Fruit fly (Drosophila melanogaster) whole organism, embryonic: ENCODE data around the gene CG8128.

Experiments
- ATbp ChIP-seq: fragments of 200-800 bp; sonication (Bioruptor generic); optimal IDR thresholded peaks from 2 replicates; lab custom pipeline; 2017; ENCODE audit warnings: missing biosample characterization, mild to moderate bottlenecking, missing genetic modification characterization, missing genetic modification reagents
- CG10321 ChIP-seq: fragments of 200-800 bp; sonication (Bioruptor generic); IDR thresholded peaks from 2 replicates; pipeline ENCODE4 v1.3.6; 2022; ENCODE audit warnings: missing biosample characterization, missing genetic modification characterization
- CG10431 ChIP-seq: fragments of 200-800 bp; sonication (Bioruptor generic); optimal IDR thresholded peaks from 3 replicates; lab custom pipeline; 2018; ENCODE audit warnings: missing biosample characterization, mild to moderate bottlenecking, missing genetic modification characterization
- CG11247 ChIP-seq: fragments of 200-800 bp; sonication (Bioruptor generic); IDR thresholded peaks from 2 replicates; pipeline ENCODE4 v1.3.6; 2022; ENCODE audit warnings: missing biosample characterization, missing genetic modification characterization
- CG11456 ChIP-seq: fragments of 200-800 bp; sonication (Bioruptor generic); IDR thresholded peaks from 3 replicates; pipeline ENCODE4 v1.3.6; 2022; ENCODE audit warnings: missing biosample characterization, missing genetic modification characterization
- CG11696 ChIP-seq: fragments of 200-800 bp; sonication (Bioruptor generic); IDR thresholded peaks from 2 replicates; pipeline ENCODE4 v1.3.6; 2022; ENCODE audit warnings: missing biosample characterization, missing genetic modification characterization
- CG12071 ChIP-seq: fragments of 200-800 bp; sonication (Bioruptor generic); optimal IDR thresholded peaks from 3 replicates; lab custom pipeline; 2018; ENCODE audit warnings: missing biosample characterization, mild to moderate bottlenecking, missing genetic modification characterization
- CG12219 ChIP-seq: fragments of 200-800 bp; sonication (Bioruptor generic); optimal IDR thresholded peaks from 3 replicates; lab custom pipeline; 2018; ENCODE audit warnings: missing biosample characterization, mild to moderate bottlenecking, missing genetic modification characterization
- CG15073 ChIP-seq: fragments of 200-800 bp; sonication (Bioruptor generic); optimal IDR thresholded peaks from 2 replicates; lab custom pipeline; 2016; ENCODE audit warnings: missing biosample characterization, missing genetic modification characterization
- CG15269 ChIP-seq: fragments of 200-800 bp; sonication (Bioruptor generic); optimal IDR thresholded peaks from 2 replicates; lab custom pipeline; 2018; ENCODE audit warnings: missing biosample characterization, mild to moderate bottlenecking, missing genetic modification characterization, moderate library complexity
- CG1603 ChIP-seq: fragments of 200-800 bp; sonication (Bioruptor generic); optimal IDR thresholded peaks from 2 replicates; lab custom pipeline; 2019; ENCODE audit warnings: missing biosample characterization, mild to moderate bottlenecking, missing genetic modification characterization, moderate library complexity
- CG1832 ChIP-seq: fragments of 200-800 bp; sonication (Bioruptor generic); optimal IDR thresholded peaks from 2 replicates; lab custom pipeline; 2017; ENCODE audit warnings: missing biosample characterization, mild to moderate bottlenecking, missing genetic modification characterization, inconsistent platforms
- CG18599 ChIP-seq: fragments of 200-800 bp; sonication (Bioruptor generic); optimal IDR thresholded peaks from 3 replicates; lab custom pipeline; 2017; ENCODE audit warnings: missing biosample characterization, missing genetic modification characterization, mild to moderate bottlenecking, moderate library complexity, missing genetic modification reagents
- CG2120 ChIP-seq: fragments of 200-800 bp; sonication (Bioruptor generic); optimal IDR thresholded peaks from 3 replicates; lab custom pipeline; 2016; ENCODE audit warnings: missing biosample characterization, missing genetic modification characterization
- CG2199 ChIP-seq: fragments of 200-800 bp; sonication (Bioruptor generic); IDR thresholded peaks from 3 replicates; pipeline ENCODE4 v1.3.6; 2022; ENCODE audit warnings: missing biosample characterization, missing genetic modification characterization
- CG2678 ChIP-seq: fragments of 200-800 bp; sonication (Bioruptor generic); optimal IDR thresholded peaks from 3 replicates; lab custom pipeline; 2019; ENCODE audit warnings: missing biosample characterization, mild to moderate bottlenecking, missing genetic modification characterization, moderate library complexity
- CG32532 ChIP-seq: fragments of 200-800 bp; sonication (Bioruptor generic); IDR thresholded peaks from 2 replicates; pipeline ENCODE4 v1.3.6; 2022; ENCODE audit warnings: missing biosample characterization, missing genetic modification characterization
- CG34422 ChIP-seq: fragments of 200-800 bp; sonication (Bioruptor generic); IDR thresholded peaks from 3 replicates; pipeline ENCODE4 v1.3.6; 2022; ENCODE audit warnings: missing biosample characterization, missing genetic modification characterization
- CG4282 ChIP-seq: fragments of 200-800 bp; sonication (Bioruptor generic); optimal IDR thresholded peaks from 2 replicates; lab custom pipeline; 2016; ENCODE audit warnings: missing biosample characterization, missing genetic modification characterization
- CG4730 ChIP-seq: fragments of 200-800 bp; sonication (Bioruptor generic); IDR thresholded peaks from 2 replicates; pipeline ENCODE4 v1.3.6; 2022; ENCODE audit warnings: missing biosample characterization, missing genetic modification characterization
- CG6689 ChIP-seq: fragments of 200-800 bp; sonication (Bioruptor generic); IDR thresholded peaks from 2 replicates; pipeline ENCODE4 v1.3.6; 2022; ENCODE audit warnings: missing biosample characterization, missing genetic modification characterization
- CG8290 ChIP-seq, 3 experiments: fragments of 200-800 bp; sonication (Bioruptor generic); optimal IDR thresholded peaks; 2 replicates each; lab custom pipeline; 2016 to 2019; ENCODE audit warnings: missing biosample characterization in 3 of 3, missing genetic modification characterization in 3 of 3, mild to moderate bottlenecking in 2 of 3, moderate library complexity in 1 of 3
- CG8924 ChIP-seq: fragments of 200-800 bp; optimal IDR thresholded peaks from 3 replicates; lab custom pipeline; 2019; ENCODE audit warnings: missing biosample characterization, mild to moderate bottlenecking, missing genetic modification characterization, moderate library complexity
- Dek ChIP-seq: fragments of 200-800 bp; sonication (Bioruptor generic); optimal IDR thresholded peaks from 3 replicates; lab custom pipeline; 2019; ENCODE audit warnings: missing biosample characterization, mild to moderate bottlenecking, missing genetic modification characterization, moderate library complexity
- Dref ChIP-seq: fragments of 200-800 bp; sonication (Bioruptor generic); IDR thresholded peaks from 2 replicates; pipeline ENCODE4 v1.3.6; 2022; ENCODE audit warnings: missing biosample characterization, missing genetic modification characterization
- Drgx ChIP-seq: fragments of 200-800 bp; sonication (Bioruptor generic); IDR thresholded peaks from 2 replicates; pipeline ENCODE4 v1.3.6; 2022; ENCODE audit warnings: missing biosample characterization, missing genetic modification characterization
- E2f1 ChIP-seq: fragments of 200-800 bp; sonication (Bioruptor generic); IDR thresholded peaks from 2 replicates; pipeline ENCODE4 v1.3.6; 2022; ENCODE audit warnings: missing biosample characterization, missing genetic modification characterization
- Gug ChIP-seq: fragments of 200-800 bp; sonication (Bioruptor generic); IDR thresholded peaks from 4 replicates; pipeline ENCODE4 v1.3.6; 2022; ENCODE audit warnings: missing biosample characterization, missing genetic modification characterization
- Med ChIP-seq: fragments of 200-800 bp; sonication (Bioruptor generic); peaks from one replicate; lab custom pipeline; 2016; ENCODE audit warnings: missing biosample characterization, missing genetic modification characterization, mild to moderate bottlenecking, inconsistent platforms, moderate library complexity
- Meics ChIP-seq: fragments of 200-800 bp; sonication (Bioruptor generic); optimal IDR thresholded peaks from 2 replicates; lab custom pipeline; 2017; ENCODE audit warnings: missing biosample characterization, mild to moderate bottlenecking, missing genetic modification characterization
- Vsx1 ChIP-seq: fragments of 200-800 bp; sonication (Bioruptor generic); optimal IDR thresholded peaks from 2 replicates; lab custom pipeline; 2017; ENCODE audit warnings: missing biosample characterization, mild to moderate bottlenecking, missing genetic modification characterization, missing genetic modification reagents
- Xrp1 ChIP-seq: fragments of 200-800 bp; sonication (Bioruptor generic); IDR thresholded peaks from 2 replicates; pipeline ENCODE4 v1.3.6; 2022; ENCODE audit warnings: missing biosample characterization, missing genetic modification characterization
- ara ChIP-seq: fragments of 200-800 bp; sonication (Bioruptor generic); IDR thresholded peaks from 2 replicates; pipeline ENCODE4 v1.3.6; 2022; ENCODE audit warnings: missing biosample characterization, missing genetic modification characterization
- bcd ChIP-seq: fragments of 200-800 bp; sonication (Bioruptor generic); optimal IDR thresholded peaks from 2 replicates; lab custom pipeline; 2017; ENCODE audit warnings: missing biosample characterization, mild to moderate bottlenecking, missing genetic modification characterization
- dysf ChIP-seq: fragments of 200-800 bp; sonication (Bioruptor generic); IDR thresholded peaks from 3 replicates; pipeline ENCODE4 v1.3.6; 2022; ENCODE audit warnings: missing biosample characterization, missing genetic modification characterization
- gro ChIP-seq: fragments of 200-800 bp; sonication (Bioruptor generic); optimal IDR thresholded peaks from 2 replicates; lab custom pipeline; 2016; ENCODE audit warnings: missing biosample characterization, missing genetic modification characterization
- kah ChIP-seq: fragments of 200-800 bp; sonication (Bioruptor generic); optimal IDR thresholded peaks from 2 replicates; lab custom pipeline; 2018; ENCODE audit warnings: missing biosample characterization, mild to moderate bottlenecking, missing genetic modification characterization
- nerfin-2 ChIP-seq: fragments of 200-800 bp; sonication (Bioruptor generic); IDR thresholded peaks from 2 replicates; pipeline ENCODE4 v1.3.6; 2022; ENCODE audit warnings: missing biosample characterization, missing genetic modification characterization; ENCODE audit not compliant: partially characterized antibody
- otp ChIP-seq: fragments of 200-800 bp; sonication (Bioruptor generic); IDR thresholded peaks from 3 replicates; pipeline ENCODE4, ENCODE4 v1.3.6; 2022; ENCODE audit warnings: missing biosample characterization, missing genetic modification characterization
- pan ChIP-seq, 4 experiments: fragments of >200 bp in 3 of 4; fragments of 200-800 bp in 1 of 4; sonication (Bioruptor generic) in 1 of 4; optimal IDR thresholded peaks in 3 of 4; IDR thresholded peaks in 1 of 4; 2 replicates each; pipeline versions ENCODE4 v1.3.6 to Lab custom; 2017 to 2022; ENCODE audit warnings: missing biosample characterization in 2 of 4, missing genetic modification characterization in 2 of 4, mixed read lengths in 1 of 4
- phol ChIP-seq: fragments of 200-800 bp; sonication (Bioruptor generic); optimal IDR thresholded peaks from 3 replicates; lab custom pipeline; 2018; ENCODE audit warnings: missing biosample characterization, mild to moderate bottlenecking, missing genetic modification characterization, moderate library complexity
- rib ChIP-seq: fragments of 200-800 bp; sonication (Bioruptor generic); IDR thresholded peaks from 2 replicates; pipeline ENCODE4 v1.3.6; 2022; ENCODE audit warnings: missing biosample characterization, missing genetic modification characterization
- row ChIP-seq: fragments of 200-800 bp; sonication (Bioruptor generic); IDR thresholded peaks from 3 replicates; pipeline ENCODE4 v1.3.6; 2022; ENCODE audit warnings: missing biosample characterization, missing genetic modification characterization
- sens ChIP-seq: fragments of 200-800 bp; sonication (Bioruptor generic); peaks from one replicate; lab custom pipeline; 2016; ENCODE audit warnings: missing biosample characterization, missing genetic modification characterization
- slbo ChIP-seq: fragments of 200-800 bp; sonication (Bioruptor generic); IDR thresholded peaks from 2 replicates; pipeline ENCODE4 v1.3.6; 2022; ENCODE audit warnings: missing biosample characterization, missing genetic modification characterization
- sob ChIP-seq: fragments of 200-800 bp; sonication (Bioruptor generic); IDR thresholded peaks from 2 replicates; pipeline ENCODE4 v1.3.6; 2022; ENCODE audit warnings: missing biosample characterization, missing genetic modification characterization
- sr ChIP-seq: fragments of 200-800 bp; sonication (Bioruptor generic); IDR thresholded peaks from 3 replicates; pipeline ENCODE4 v1.3.6; 2022; ENCODE audit warnings: missing biosample characterization, missing genetic modification characterization
- tgo ChIP-seq: fragments of 200-800 bp; sonication (Bioruptor generic); IDR thresholded peaks from 3 replicates; pipeline ENCODE4 v1.3.6; 2022; ENCODE audit warnings: missing biosample characterization, missing genetic modification characterization
- z ChIP-seq: fragments of 200-800 bp; sonication (Bioruptor generic); IDR thresholded peaks from 3 replicates; pipeline ENCODE4 v1.3.6; 2022; ENCODE audit warnings: missing biosample characterization, missing genetic modification characterization

The CG8128 gene

DNA sequence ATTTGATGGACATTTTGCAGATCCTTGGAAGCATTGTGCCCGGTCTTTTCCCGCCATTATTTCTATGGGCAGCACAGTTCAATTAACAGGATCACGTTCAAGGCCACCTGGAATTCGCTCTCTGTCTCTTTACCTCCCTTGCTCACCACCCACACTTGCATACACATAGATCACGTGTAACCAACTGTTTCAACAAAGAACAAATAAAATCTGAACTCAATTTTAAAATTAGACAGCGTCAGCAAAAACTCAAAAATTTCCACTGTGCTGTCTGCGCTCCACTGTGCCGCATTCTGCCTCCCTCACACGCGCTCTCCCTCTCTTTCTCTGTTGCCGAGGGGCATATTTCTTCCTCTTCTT is 12.3 kb downstream of the CG8128 start (continued):
- TF ChIP-seq CG8924, result no peak
- TF ChIP-seq Vsx1 (GFP tag; lab: Kevin White, UChicago), result no peak
- peak; percentile 19 for TF ChIP-seq bcd (GFP tag; lab: Kevin White, UChicago)
- peak; percentile 34; the same call in 1 of the 2 replicates for TF ChIP-seq CG32532 (GFP tag; lab: Robert Waterston, UW)
- TF ChIP-seq E2f1 (GFP tag; lab: Robert Waterston, UW), result peak; percentile 33; the same call in 1 of the 2 replicates
- TF ChIP-seq Meics, result peak; percentile 22
- TF ChIP-seq CG2199 (GFP tag; lab: Robert Waterston, UW), result 0 out of 3 replicates have a peak, but pooled peaks have one; percentile 12
- TF ChIP-seq CG10321 (GFP tag; lab: Robert Waterston, UW), result peak; percentile 44
- TF ChIP-seq ATbp (GFP tag; lab: Kevin White, UChicago), result peak; percentile 20
- no peak for TF ChIP-seq CG15073 (GFP tag; lab: Kevin White, UChicago)
- TF ChIP-seq CG10431, result no peak
- TF ChIP-seq Drgx (GFP tag; lab: Robert Waterston, UW), result 0 out of 2 replicates have a peak, but pooled peaks have one; percentile 16
- 0 out of 3 replicates have a peak, but pooled peaks have one; percentile 38 for TF ChIP-seq sr (GFP tag; lab: Robert Waterston, UW)
- peak; percentile 35 for TF ChIP-seq CG15269 (tag; lab: Kevin White, UChicago)
- peak; percentile 8 for TF ChIP-seq phol
- TF ChIP-seq kah, result peak; percentile 72
- 0 out of 2 replicates have a peak, but pooled peaks have one; percentile 32 for TF ChIP-seq CG11696
- peak; percentile 31 for TF ChIP-seq CG4282
- no peak for TF ChIP-seq rib (GFP tag; lab: Robert Waterston, UW)
- 0 out of 2 replicates have a peak, but pooled peaks have one; percentile 15 for TF ChIP-seq CG6689 (GFP tag; lab: Robert Waterston, UW)
- TF ChIP-seq CG2678 (tag; lab: Kevin White, UChicago), result peak; percentile 3
- peak; percentile 84 for TF ChIP-seq CG1832 (GFP tag; lab: Kevin White, UChicago)
- 0 out of 2 replicates have a peak, but pooled peaks have one; percentile 22 for TF ChIP-seq ara
- TF ChIP-seq z, result no peak
- TF ChIP-seq otp (GFP tag; lab: Robert Waterston, UW), result 0 out of 3 replicates have a peak, but pooled peaks have one; percentile 12
- TF ChIP-seq row (GFP tag; lab: Robert Waterston, UW), result peak; percentile 60
- TF ChIP-seq CG11456 (GFP tag; lab: Robert Waterston, UW), result peak; percentile 52; the same call in 1 of the 3 replicates
- peak; percentile 68 for TF ChIP-seq sens (GFP tag; lab: Kevin White, UChicago)
- TF ChIP-seq pan (optimal IDR thresholded peaks at IDR 0.05; lab: Kevin White, UChicago), result no peak
- peak in 1 of 2 experiments; percentile 28 for TF ChIP-seq pan (GFP tag; optimal IDR thresholded peaks at IDR 0.05 in 1 of 2, IDR thresholded peaks at IDR 0.05 in 1 of 2)
- 0 out of 3 replicates have a peak, but pooled peaks have one; percentile 34 for TF ChIP-seq tgo (GFP tag; lab: Robert Waterston, UW)
- peak; percentile 42; the same call in 1 of the 3 replicates for TF ChIP-seq CG34422
- no peak for TF ChIP-seq gro (GFP tag; lab: Kevin White, UChicago)
- TF ChIP-seq Gug, result no peak; the same call in 3 of the 4 replicates
- TF ChIP-seq Dek (tag; lab: Kevin White, UChicago), result peak; percentile 15
- no peak for TF ChIP-seq nerfin-2 (GFP tag; lab: Robert Waterston, UW)
- TF ChIP-seq CG8290 (GFP tag; optimal IDR thresholded peaks at IDR 0.05; lab: Kevin White, UChicago), result no peak
- peak in 1 of 2 experiments; percentile 24 for TF ChIP-seq CG8290 (tag; optimal IDR thresholded peaks at IDR 0.05; lab: Kevin White, UChicago)
- TF ChIP-seq slbo (GFP tag; lab: Robert Waterston, UW), result peak; percentile 51; the same call in 1 of the 2 replicates
- peak; percentile 80 for TF ChIP-seq Med (GFP tag; lab: Kevin White, UChicago)
- TF ChIP-seq CG1603 (tag; lab: Kevin White, UChicago), result peak; percentile 22
- TF ChIP-seq CG12219 (GFP tag; lab: Kevin White, UChicago), result peak; percentile 2
- TF ChIP-seq dysf (GFP tag; lab: Robert Waterston, UW), result 0 out of 3 replicates have a peak, but pooled peaks have one; percentile 10
- TF ChIP-seq Xrp1 (GFP tag; lab: Robert Waterston, UW), result peak; percentile 34; the same call in 1 of the 2 replicates
- peak; percentile 8 for TF ChIP-seq CG2120 (GFP tag; lab: Kevin White, UChicago)
- 0 out of 2 replicates have a peak, but pooled peaks have one; percentile 5 for TF ChIP-seq CG11247 (GFP tag; lab: Robert Waterston, UW)
- no peak for TF ChIP-seq CG18599
- TF ChIP-seq Dref (GFP tag; lab: Robert Waterston, UW), result no peak
- TF ChIP-seq CG12071 (GFP tag; lab: Kevin White, UChicago), result peak; percentile 15
- 0 out of 2 replicates have a peak, but pooled peaks have one; percentile 15 for TF ChIP-seq CG4730 (GFP tag; lab: Robert Waterston, UW)
- TF ChIP-seq sob (GFP tag; lab: Robert Waterston, UW), result 0 out of 2 replicates have a peak, but pooled peaks have one; percentile 31
